Worm (Caenorhabditis elegans) whole organism, L3 larva: ENCODE measurements around the gene F49C12.6.
"Not testable (repeated sequence)": the region's sequence is repeated elsewhere in the genome, so short reads cannot be mapped to it uniquely, and the experiment has no call there.

Experiments used
- R02D3.7 ChIP-seq: fragments of 150-350 bp; optimal IDR thresholded peaks from 2 replicates; lab custom pipeline; 2014; ENCODE audit warnings: missing biosample characterization, missing genetic modification characterization
- ZK546.5 ChIP-seq: sonication (generic microtip); optimal IDR thresholded peaks from 2 replicates; lab custom pipeline; 2017; ENCODE audit warnings: missing biosample characterization, missing genetic modification characterization
- aly-2 ChIP-seq: fragments of 150-350 bp; optimal IDR thresholded peaks from 2 replicates; lab custom pipeline; 2014; ENCODE audit warnings: missing biosample characterization, missing genetic modification characterization
- ama-1 ChIP-seq: fragments of 150-350 bp; optimal IDR thresholded peaks from 2 replicates; lab custom pipeline; 2018
- ceh-28 ChIP-seq: fragments of 150-350 bp; optimal IDR thresholded peaks from 2 replicates; lab custom pipeline; 2014; ENCODE audit warnings: missing biosample characterization, missing genetic modification reagents, missing genetic modification characterization
- ceh-82 ChIP-seq: fragments of 150-350 bp; optimal IDR thresholded peaks from 2 replicates; lab custom pipeline; 2014; ENCODE audit warnings: missing biosample characterization, missing genetic modification characterization
- elt-1 ChIP-seq: fragments of 150-350 bp; optimal IDR thresholded peaks from 2 replicates; lab custom pipeline; 2014; ENCODE audit warnings: missing biosample characterization, missing genetic modification characterization
- elt-2 ChIP-seq: sonication (generic microtip); optimal IDR thresholded peaks from 2 replicates; lab custom pipeline; 2016; ENCODE audit warnings: missing genetic modification reagents, mild to moderate bottlenecking, missing genetic modification characterization, missing compliant biosample characterization
- elt-3 ChIP-seq, 3 experiments: fragments of 150-350 bp in 1 of 3; sonication (generic microtip) in 2 of 3; optimal IDR thresholded peaks; 2 replicates in 2 of 3; 4 replicates in 1 of 3; lab custom pipeline; 2014 to 2017; ENCODE audit warnings: missing biosample characterization in 3 of 3, missing genetic modification characterization in 3 of 3
- fkh-10 ChIP-seq: sonication (generic microtip); optimal IDR thresholded peaks from 2 replicates; lab custom pipeline; 2017; ENCODE audit warnings: missing biosample characterization, missing genetic modification reagents, missing genetic modification characterization
- fos-1 ChIP-seq: fragments of 150-350 bp; optimal IDR thresholded peaks from 2 replicates; lab custom pipeline; 2014; ENCODE audit warnings: missing biosample characterization, missing genetic modification characterization
- hmg-11 ChIP-seq: sonication (generic microtip); optimal IDR thresholded peaks from 2 replicates; lab custom pipeline; 2016; ENCODE audit warnings: missing genetic modification characterization, missing compliant biosample characterization
- lin-15B ChIP-seq: fragments of 150-350 bp; optimal IDR thresholded peaks from 2 replicates; lab custom pipeline; 2014; ENCODE audit warnings: missing biosample characterization, missing genetic modification characterization
- lsy-12 ChIP-seq: sonication (generic microtip); optimal IDR thresholded peaks from 2 replicates; lab custom pipeline; 2016; ENCODE audit warnings: mild to moderate bottlenecking, missing genetic modification characterization, missing compliant biosample characterization
- mdl-1 ChIP-seq: fragments of 150-350 bp; optimal IDR thresholded peaks from 2 replicates; lab custom pipeline; 2014; ENCODE audit warnings: missing biosample characterization, missing genetic modification characterization
- mml-1 ChIP-seq: fragments of 150-350 bp; sonication (generic microtip); optimal IDR thresholded peaks from 3 replicates; lab custom pipeline; 2014; ENCODE audit warnings: missing biosample characterization, missing genetic modification characterization
- nhr-11 ChIP-seq: fragments of 150-350 bp; optimal IDR thresholded peaks from 2 replicates; lab custom pipeline; 2014; ENCODE audit warnings: missing biosample characterization, missing genetic modification characterization
- nhr-12 ChIP-seq: fragments of 150-350 bp; optimal IDR thresholded peaks from 2 replicates; lab custom pipeline; 2014; ENCODE audit warnings: missing biosample characterization, missing genetic modification characterization
- nhr-23 ChIP-seq: fragments of 150-350 bp; optimal IDR thresholded peaks from 2 replicates; lab custom pipeline; 2014; ENCODE audit warnings: missing biosample characterization, missing genetic modification reagents, missing genetic modification characterization
- nhr-237 ChIP-seq: fragments of 150-350 bp; optimal IDR thresholded peaks from 2 replicates; lab custom pipeline; 2014; ENCODE audit warnings: missing biosample characterization, missing genetic modification characterization
- nhr-25 ChIP-seq: sonication (generic microtip); optimal IDR thresholded peaks from 2 replicates; lab custom pipeline; 2017; ENCODE audit warnings: missing biosample characterization, missing genetic modification characterization
- nhr-28 ChIP-seq: fragments of 150-350 bp; optimal IDR thresholded peaks from 2 replicates; lab custom pipeline; 2014; ENCODE audit warnings: missing biosample characterization, missing genetic modification characterization
- nhr-77 ChIP-seq: fragments of 150-350 bp; optimal IDR thresholded peaks from 2 replicates; lab custom pipeline; 2014; ENCODE audit warnings: missing biosample characterization, missing genetic modification characterization
- pha-4 ChIP-seq: fragments of 150-350 bp; optimal IDR thresholded peaks from 2 replicates; lab custom pipeline; 2014; ENCODE audit warnings: missing biosample characterization, missing genetic modification reagents, missing genetic modification characterization
- pqm-1 ChIP-seq: fragments of 150-350 bp; optimal IDR thresholded peaks from 2 replicates; lab custom pipeline; 2017; ENCODE audit warnings: missing biosample characterization, missing genetic modification characterization, inconsistent platforms
- sea-2 ChIP-seq: fragments of 150-350 bp; sonication (generic microtip); optimal IDR thresholded peaks from 4 replicates; lab custom pipeline; 2014; ENCODE audit warnings: missing biosample characterization, missing genetic modification reagents, missing genetic modification characterization
- skn-1 ChIP-seq: fragments of 150-350 bp; optimal IDR thresholded peaks from 2 replicates; lab custom pipeline; 2014; ENCODE audit warnings: missing biosample characterization, missing genetic modification characterization
- unc-62 ChIP-seq: fragments of 150-350 bp; sonication (generic microtip); optimal IDR thresholded peaks from 4 replicates; lab custom pipeline; 2014; ENCODE audit warnings: missing biosample characterization, missing genetic modification reagents, missing genetic modification characterization
- zag-1 ChIP-seq: fragments of 150-350 bp; optimal IDR thresholded peaks from 2 replicates; lab custom pipeline; 2014; ENCODE audit warnings: missing biosample characterization, missing genetic modification characterization
- ztf-4 ChIP-seq: fragments of 150-350 bp; optimal IDR thresholded peaks from 2 replicates; lab custom pipeline; 2014; ENCODE audit warnings: missing biosample characterization, missing genetic modification characterization

The F49C12.6 gene

DNA sequence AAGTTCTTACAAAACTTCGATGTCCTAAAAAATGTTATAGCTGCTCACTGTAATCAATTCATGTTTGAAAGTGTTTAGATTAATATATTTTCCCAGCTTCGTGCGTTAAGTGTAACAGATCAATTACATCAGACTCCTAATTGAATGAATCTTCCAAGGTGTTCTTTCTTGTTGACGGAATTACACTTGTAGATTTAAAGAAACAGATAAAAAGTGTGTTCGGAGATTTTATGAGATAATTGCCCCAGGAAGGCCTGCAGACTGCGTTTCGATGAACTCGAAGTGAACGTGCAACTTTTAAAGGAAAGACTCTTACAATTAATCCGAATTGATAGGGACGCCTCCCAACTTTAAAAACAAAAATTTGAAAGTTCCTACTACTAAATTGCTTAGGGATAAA, 19.2 kb downstream of the F49C12.6 start:
- TF ChIP-seq elt-1 (tag; lab: Kevin White, UChicago) (peak; percentile 70), unc-62 (no peak)

DNA sequence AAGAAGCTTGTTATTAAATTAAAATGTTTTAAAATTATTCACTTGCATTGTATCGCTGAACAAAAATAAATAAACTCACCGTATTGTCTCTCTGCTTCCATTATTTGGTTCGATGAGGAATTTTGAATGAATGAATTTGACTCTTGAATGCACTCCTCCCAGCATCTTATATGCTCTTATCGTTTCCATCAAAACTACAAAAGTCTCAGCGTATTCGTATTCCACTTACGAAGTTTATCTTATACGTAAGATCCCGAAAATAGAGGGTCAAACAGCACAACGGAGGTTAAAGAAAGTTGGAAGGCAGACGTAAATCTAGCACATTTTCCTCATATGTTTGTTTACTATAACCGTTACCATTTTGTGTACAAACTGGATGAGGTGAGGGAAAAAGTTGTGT, 22.6 kb downstream of the F49C12.6 start, which contains the start of gene nhr-267:
Gene nhr-267, minus strand, starts transcription at position 101 of the 400 bp plus-strand sequence.
- TF ChIP-seq sea-2 (GFP tag; lab: Kevin White, UChicago); nhr-12 (tag; lab: Kevin White, UChicago); ama-1: not testable (repeated sequence)

DNA sequence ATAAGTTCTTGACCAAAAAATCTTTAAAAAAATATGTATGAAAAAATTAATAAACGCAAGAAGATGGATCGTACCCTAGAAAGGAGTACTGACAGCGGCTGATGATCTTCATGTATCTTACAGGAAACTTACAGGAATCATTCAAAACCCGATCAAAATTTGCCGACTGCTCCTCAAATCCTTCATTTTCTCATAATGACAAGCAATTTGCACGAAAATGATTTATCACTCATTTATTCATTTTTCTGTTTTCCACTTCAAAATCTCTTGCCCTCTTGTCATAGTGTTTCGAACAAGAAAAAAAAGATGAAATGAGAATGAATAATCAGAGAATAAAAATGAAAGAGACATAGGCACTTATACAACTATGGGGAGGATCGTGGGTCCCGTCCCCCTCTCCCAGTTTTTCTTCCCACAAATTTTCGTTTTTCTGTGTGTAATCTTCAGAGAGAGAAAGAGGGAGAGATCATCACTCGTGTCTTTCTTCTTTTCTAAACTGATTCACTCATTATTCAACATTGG, 34.8 kb downstream of the F49C12.6 start, which contains the start of gene nmy-3:
Gene nmy-3, plus strand, starts transcription at position 472 of the 522 bp plus-strand sequence.
- TF ChIP-seq nhr-28 (tag; lab: Kevin White, UChicago) (no peak), hmg-11 (tag; lab: Kevin White, UChicago) (no peak), ceh-28 (tag; lab: Kevin White, UChicago) (no peak), ztf-4 (no peak), nhr-12 (tag; lab: Kevin White, UChicago) (no peak), aly-2 (tag; lab: Kevin White, UChicago) (no peak), skn-1 (no peak)

DNA sequence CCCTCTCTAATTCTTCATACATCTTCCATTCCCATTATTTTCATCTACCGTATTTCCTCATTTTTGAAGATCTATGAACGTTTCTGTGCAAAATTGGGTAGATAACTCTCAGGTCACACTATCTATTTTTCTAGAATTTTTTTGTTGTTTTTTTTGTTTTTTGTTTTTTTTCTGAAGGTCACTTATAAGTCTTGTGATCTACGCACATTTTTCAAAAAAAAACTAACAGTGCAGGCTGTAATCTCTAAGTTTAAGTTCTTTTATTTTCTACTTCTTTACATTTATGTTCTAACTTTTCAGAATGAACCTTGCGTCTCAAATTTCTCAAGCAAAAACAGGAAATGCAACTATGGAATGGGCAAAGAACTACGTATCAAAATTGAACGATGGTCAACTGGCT, 39.1 kb downstream of the F49C12.6 start, which contains the start of gene flh-3:
Gene flh-3, plus strand, starts transcription at position 301 of the 400 bp plus-strand sequence.
- no peak for TF ChIP-seq ZK546.5 (tag; lab: Kevin White, UChicago)

DNA sequence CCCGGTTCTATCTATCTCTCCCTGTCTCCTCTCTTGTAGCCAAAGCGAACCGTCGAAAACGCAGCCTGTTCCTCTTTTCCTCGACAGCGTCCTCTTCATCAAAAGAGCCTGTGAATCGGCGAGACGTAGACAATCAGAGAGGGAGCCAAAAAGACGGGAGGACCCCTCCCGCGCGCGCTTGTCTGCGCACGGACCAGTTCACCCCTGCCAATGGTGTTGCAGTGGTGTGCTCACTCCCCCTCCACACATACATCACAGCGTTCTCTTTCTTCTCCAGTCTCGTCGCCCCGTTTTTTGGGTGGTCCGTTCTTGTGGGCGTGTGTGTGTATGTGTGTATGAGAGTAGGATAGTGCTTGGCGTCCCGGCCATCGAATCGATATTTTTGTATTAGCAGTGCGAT, 40.0 kb downstream of the F49C12.6 start:
- TF ChIP-seq ama-1 (no peak), fkh-10 (GFP tag; lab: Kevin White, UChicago) (no peak), lsy-12 (tag; lab: Kevin White, UChicago) (no peak), nhr-28 (tag; lab: Kevin White, UChicago) (no peak), ceh-82 (tag; lab: Kevin White, UChicago) (no peak), zag-1 (tag; lab: Kevin White, UChicago) (no peak), hmg-11 (tag; lab: Kevin White, UChicago) (no peak), elt-2 (tag; lab: Kevin White, UChicago) (no peak), ceh-28 (tag; lab: Kevin White, UChicago) (no peak), pqm-1 (tag; lab: Kevin White, UChicago) (no peak), elt-3 (tag; optimal IDR thresholded peaks at IDR 0.05; lab: Kevin White, UChicago) (no peak), lin-15B (tag; lab: Kevin White, UChicago) (no peak)

DNA sequence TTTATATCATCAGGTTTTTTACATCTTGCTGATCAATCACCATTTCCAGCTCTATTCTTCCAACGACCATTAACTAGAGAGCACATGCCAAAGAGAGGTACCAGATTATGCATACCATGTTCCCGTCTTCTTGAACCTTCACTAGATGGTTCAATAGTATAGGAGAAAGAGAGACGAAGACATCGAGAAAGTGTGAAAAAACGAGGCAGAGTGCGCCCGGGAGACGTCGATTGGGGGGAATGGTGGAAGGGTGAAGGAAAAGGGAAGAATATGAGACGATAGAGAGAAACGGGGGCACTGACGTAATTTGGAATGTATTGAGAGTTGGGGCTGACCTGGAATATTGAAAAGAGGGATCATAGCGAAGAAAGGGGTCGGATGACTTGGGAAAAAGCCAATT, 41.3 kb downstream of the F49C12.6 start:
- TF ChIP-seq mml-1 (tag; lab: Kevin White, UChicago) (no peak), nhr-237 (tag; lab: Kevin White, UChicago) (no peak), ceh-28 (tag; lab: Kevin White, UChicago) (no peak), pha-4 (tag; lab: Kevin White, UChicago) (no peak), nhr-25 (peak; percentile 5), nhr-77 (no peak), ztf-4 (no peak)

DNA sequence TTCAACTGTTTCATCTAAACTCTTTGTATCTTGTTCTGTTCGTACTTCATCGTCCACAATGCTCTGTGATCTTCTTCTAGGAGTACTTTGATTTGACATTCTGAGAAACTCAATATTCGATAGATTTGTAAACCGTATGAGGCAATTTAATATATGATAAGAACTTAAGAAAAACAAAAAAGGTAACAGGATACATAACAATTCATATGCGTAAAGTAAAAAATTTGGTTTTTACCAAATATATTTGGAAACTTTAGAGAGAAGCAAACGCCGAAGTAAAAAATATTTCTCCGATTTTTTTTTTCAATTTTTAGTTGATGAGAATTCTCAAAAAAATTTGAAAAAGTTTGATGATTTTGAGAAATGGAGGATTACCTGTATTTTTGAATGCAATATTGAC, 42.4 kb downstream of the F49C12.6 start, which contains the start of gene Y11D7A.19:
Gene Y11D7A.19, minus strand, starts transcription at position 101 of the 400 bp plus-strand sequence.
- no peak for TF ChIP-seq R02D3.7 (tag; lab: Kevin White, UChicago)
- TF ChIP-seq nhr-77: no peak
- TF ChIP-seq pha-4 (tag; lab: Kevin White, UChicago): no peak
- TF ChIP-seq nhr-23 (tag; lab: Kevin White, UChicago): no peak
- TF ChIP-seq nhr-11 (tag; lab: Kevin White, UChicago): no peak
- no peak for TF ChIP-seq elt-2 (tag; lab: Kevin White, UChicago)
- no peak for TF ChIP-seq fos-1
- TF ChIP-seq mdl-1 (tag; lab: Kevin White, UChicago): no peak
- no peak for TF ChIP-seq ceh-82 (tag; lab: Kevin White, UChicago)
- TF ChIP-seq sea-2 (GFP tag; lab: Kevin White, UChicago): no peak
